Fruit fly (Drosophila melanogaster): ENCODE data around the gene Aduk.

Aduk gene

DNA sequence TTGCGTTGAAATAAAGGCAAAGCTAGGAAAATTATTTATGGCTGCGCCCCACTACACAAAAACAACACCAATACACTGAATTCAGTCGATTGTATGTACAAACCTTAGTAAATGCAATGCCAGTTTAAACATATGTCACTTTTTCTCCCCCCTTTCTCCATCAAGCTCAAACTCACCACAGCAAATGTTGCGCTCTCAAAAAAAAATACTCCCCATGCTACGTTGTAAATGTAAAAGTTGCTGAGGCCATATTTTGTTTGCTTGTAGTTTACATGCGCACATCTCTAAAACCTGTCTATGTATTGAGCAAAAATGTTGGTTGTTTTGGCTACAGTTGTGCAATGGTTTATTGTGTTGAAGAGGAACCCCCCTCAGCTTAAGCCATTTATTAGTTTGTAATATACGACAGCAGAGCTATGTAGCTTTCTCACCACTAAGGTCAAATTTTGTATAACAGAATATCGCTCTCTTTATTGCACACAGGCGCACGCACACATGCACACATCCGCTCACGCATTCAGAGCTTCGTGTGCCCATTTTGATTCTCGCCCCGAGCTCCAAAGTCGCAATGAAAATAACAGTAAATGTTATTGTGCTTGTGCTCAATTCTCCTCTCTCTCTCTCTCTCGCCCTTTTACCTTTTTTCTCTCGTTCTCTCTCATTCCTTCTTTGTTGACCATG is 18.2 kb upstream of the Aduk start:
- TF ChIP-seq usp (GFP tag; optimal IDR thresholded peaks at IDR 0.05) (no peak), CG8478 (optimal IDR thresholded peaks at IDR 0.05) (no peak), psq (optimal IDR thresholded peaks at IDR 0.05) (no peak), pan (optimal IDR thresholded peaks at IDR 0.05) (no peak), Dll (optimal IDR thresholded peaks at IDR 0.05) (no peak), EcR (GFP tag; optimal IDR thresholded peaks at IDR 0.05) (no peak)

DNA sequence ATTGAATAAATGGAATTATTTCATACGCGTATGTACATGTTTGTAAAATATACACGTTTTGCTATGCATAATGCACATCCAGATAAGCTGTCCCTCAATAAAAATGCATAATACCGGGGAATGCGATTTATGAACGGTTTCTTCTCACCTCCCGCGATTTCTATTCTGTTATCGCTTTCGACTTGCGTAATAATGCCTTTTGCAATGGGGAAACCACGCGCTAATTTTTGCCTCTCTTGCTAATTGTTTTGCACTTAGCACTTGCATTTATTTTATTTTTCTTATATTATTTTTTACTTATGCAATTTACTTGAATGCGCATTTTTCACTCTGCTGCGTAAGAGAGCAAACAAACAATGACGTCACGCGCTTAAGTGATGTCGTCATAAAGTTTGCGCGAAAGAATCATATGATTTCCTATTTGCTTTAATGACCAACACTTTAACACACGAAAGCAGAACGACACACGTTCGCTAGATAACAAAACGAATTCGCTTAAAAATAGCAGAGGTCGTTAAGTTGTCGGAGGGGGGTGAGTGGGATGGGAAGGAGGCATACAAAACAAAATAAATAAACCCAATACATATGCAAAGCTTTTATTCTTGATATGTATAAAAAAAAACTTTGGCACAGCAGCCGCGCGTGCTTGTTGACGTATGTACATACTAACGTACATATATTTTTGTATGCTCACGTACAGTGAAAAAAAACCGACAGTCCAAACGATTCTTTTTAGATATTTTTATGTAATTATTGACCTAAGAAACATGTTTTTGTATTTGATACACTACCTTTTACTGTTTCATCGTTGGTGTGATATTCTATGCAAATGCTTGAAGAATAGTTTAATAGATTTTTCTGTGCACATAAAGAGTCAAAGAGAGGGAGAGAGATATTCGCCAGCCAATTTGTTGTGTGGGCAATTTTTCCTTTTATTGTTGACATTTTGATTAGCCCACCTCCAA is 17.2 kb upstream of the Aduk start:
- TF ChIP-seq Dll (optimal IDR thresholded peaks at IDR 0.05) (no peak), psq (optimal IDR thresholded peaks at IDR 0.05) (no peak), EcR (GFP tag; optimal IDR thresholded peaks at IDR 0.05) (no peak), CG8478 (optimal IDR thresholded peaks at IDR 0.05) (no peak), usp (GFP tag; optimal IDR thresholded peaks at IDR 0.05) (no peak), pan (optimal IDR thresholded peaks at IDR 0.05) (no peak)

DNA sequence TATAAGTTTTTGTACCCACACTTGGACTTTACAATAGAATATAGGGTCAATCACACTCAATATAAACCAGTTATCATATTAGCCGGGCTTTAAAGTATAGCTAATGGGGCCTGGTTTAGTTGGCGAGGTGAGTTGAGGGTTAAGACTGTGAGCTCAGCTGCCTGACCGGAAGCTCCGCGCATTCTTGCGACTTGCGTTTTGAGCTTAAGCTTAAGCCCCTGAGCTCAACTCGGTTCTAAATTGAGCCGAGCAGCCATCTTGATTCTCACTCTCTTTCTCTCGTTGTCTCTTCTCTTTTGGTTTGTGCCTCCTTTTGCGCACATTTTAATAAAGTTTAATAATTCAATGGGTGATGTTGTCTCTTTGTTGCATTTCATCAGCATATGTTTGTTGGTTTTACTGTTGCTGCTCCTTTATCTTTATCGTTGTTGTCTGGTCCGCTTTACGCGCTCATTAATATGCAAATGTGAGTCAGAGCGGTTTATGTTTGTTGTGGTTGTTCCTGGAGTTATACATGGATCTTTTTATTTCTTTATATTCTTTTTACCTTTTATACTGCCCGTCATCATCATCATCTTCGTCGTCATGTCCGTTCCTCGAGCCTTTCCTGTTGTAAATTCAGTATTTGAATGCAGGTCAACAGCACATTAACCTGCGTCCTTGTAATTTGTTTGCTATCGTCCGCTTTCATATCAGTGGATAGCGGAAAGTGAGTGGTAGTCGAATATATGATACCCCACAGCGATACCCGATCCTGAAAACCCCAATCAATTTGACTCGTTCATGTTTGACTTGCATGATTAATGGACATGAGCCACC is 16.3 kb upstream of the Aduk start:
- TF ChIP-seq CG8478 (optimal IDR thresholded peaks at IDR 0.05) (no peak), pan (optimal IDR thresholded peaks at IDR 0.05) (peak; percentile 28)

DNA sequence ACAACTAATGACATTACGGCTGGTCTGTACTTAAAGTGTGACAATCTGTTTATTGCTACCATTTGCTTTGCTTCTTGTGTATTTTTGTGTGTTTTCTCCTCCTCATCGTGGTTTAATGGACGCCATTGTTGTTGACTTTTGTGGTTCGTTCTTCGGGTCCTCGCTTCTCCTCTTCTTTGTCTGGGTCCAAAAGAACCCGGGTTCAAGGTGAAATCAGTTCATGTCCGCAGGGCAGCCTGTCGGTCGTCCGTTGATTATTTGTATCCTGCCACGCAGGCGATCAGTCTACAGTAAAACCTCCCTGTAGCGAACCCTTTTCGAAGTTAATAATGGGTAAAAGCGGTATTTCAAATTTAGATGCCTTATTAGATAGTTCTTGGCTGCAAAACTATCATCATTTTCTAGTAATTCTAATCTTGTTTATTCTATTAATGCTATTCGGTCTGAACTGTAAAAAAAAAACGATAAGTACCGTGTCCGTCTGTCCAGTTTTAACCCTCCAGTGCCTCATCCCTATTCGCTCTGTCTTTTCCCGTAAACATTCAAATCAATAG is 14.8 kb upstream of the Aduk start:
- TF ChIP-seq EcR (GFP tag; optimal IDR thresholded peaks at IDR 0.05), result no peak
- TF ChIP-seq pan (optimal IDR thresholded peaks at IDR 0.05), result no peak
- TF ChIP-seq CG8478 (optimal IDR thresholded peaks at IDR 0.05), result no peak
- TF ChIP-seq psq (optimal IDR thresholded peaks at IDR 0.05), result no peak
- no peak for TF ChIP-seq Dll (optimal IDR thresholded peaks at IDR 0.05)
- no peak for TF ChIP-seq usp (GFP tag; optimal IDR thresholded peaks at IDR 0.05)

DNA sequence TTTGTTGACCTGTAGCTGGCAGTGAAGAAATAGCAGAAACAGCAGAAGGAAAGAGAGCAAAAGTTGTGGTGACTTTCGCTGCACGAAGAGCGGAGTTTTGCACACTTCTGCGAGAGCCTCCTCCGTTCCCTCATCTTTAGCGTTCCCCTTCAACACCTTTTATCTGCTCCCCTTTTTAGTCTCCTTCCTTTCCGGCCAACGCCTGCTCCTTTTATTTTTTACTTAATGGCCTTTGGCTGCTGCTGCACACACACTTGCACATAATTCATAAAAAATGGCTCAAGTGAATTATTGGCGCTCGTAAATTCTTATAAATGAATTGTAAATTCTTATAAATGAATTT is 13.8 kb upstream of the Aduk start:
- TF ChIP-seq CG8478 (optimal IDR thresholded peaks at IDR 0.05) (no peak), EcR (GFP tag; optimal IDR thresholded peaks at IDR 0.05) (no peak), pan (optimal IDR thresholded peaks at IDR 0.05) (no peak), Dll (optimal IDR thresholded peaks at IDR 0.05) (no peak), psq (optimal IDR thresholded peaks at IDR 0.05) (no peak), usp (GFP tag; optimal IDR thresholded peaks at IDR 0.05) (no peak)

DNA sequence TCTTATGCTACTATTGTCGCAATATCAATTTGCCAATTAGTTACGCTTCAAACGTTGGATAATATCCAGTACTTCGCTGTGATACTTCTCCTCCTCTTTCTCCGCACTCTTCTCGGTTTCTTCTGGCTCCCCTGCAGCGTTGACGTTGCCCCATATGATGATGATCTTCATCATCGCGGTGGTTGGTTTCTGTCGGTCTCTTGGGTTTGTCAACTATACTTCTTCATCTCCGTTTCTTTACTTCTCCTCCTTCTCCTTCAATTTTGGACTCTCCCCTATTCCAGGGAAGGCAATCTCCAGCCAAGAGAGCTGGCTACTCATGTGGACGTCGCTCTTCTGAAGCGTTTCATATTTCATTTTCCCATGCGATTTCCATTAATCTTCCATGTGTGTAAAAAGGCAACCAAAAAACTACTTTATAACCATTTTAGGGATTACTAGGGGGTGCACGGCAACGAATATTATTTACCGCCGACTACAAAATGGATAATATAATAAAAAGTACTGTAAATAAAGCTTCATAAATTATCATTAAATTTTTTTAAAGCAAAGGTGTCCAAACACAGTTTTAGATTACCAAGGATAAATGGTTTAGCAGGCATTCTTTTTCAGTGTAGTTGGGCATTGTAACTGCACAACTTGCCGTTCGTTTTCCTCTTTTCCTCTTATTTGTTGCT is 13.3 kb upstream of the Aduk start:
- TF ChIP-seq CG8478 (optimal IDR thresholded peaks at IDR 0.05) (no peak), EcR (GFP tag; optimal IDR thresholded peaks at IDR 0.05) (no peak), pan (optimal IDR thresholded peaks at IDR 0.05) (no peak), psq (optimal IDR thresholded peaks at IDR 0.05) (no peak), Dll (optimal IDR thresholded peaks at IDR 0.05) (no peak), usp (GFP tag; optimal IDR thresholded peaks at IDR 0.05) (no peak)

DNA sequence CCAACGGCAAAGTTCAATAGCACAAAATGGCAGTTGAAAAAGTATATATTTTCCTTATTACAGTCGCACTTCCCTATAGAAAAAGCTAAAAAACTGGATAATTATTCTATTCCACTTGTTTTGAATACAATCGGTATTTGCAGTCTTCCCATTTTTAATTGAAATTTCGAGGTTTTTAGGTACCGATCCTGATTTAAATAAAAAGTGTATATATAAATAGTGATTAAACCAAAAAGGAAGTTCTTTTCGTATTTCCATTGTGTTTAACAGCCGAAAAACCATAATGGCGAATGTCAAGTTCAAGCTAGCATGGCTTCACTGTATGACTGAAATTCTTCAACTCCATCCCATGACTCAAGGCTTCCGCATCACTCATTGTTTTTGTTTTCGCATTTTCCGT is 12.0 kb upstream of the Aduk start:
- no peak for TF ChIP-seq Dll (optimal IDR thresholded peaks at IDR 0.05)
- no peak for TF ChIP-seq psq (optimal IDR thresholded peaks at IDR 0.05)
- no peak for TF ChIP-seq pan (optimal IDR thresholded peaks at IDR 0.05)
- TF ChIP-seq CG8478 (optimal IDR thresholded peaks at IDR 0.05), result no peak
- no peak for TF ChIP-seq usp (GFP tag; optimal IDR thresholded peaks at IDR 0.05)
- TF ChIP-seq EcR (GFP tag; optimal IDR thresholded peaks at IDR 0.05), result no peak

DNA sequence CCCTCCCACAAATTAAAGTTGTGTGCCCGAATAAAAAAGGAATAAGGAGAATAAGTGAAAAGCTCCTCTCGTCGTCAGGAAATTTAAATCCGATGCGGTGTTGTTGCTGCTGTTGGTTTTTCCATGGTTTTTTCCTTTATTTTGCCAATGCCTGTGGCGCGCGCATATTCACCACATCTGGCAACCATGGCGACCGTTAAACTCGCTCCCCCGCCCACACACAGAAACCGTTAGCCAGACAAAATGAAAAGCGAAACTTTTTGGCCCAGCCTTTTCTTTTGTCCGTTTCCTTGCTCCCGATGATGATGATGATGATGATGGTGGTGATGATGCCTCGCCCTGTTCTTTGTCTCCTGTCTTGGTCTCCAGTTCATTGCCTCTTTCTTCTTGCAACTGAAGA is 11.4 kb upstream of the Aduk start:
- TF ChIP-seq EcR (GFP tag; optimal IDR thresholded peaks at IDR 0.05) (peak in 1 of 2 experiments; percentile 4), Dll (optimal IDR thresholded peaks at IDR 0.05) (no peak)

DNA sequence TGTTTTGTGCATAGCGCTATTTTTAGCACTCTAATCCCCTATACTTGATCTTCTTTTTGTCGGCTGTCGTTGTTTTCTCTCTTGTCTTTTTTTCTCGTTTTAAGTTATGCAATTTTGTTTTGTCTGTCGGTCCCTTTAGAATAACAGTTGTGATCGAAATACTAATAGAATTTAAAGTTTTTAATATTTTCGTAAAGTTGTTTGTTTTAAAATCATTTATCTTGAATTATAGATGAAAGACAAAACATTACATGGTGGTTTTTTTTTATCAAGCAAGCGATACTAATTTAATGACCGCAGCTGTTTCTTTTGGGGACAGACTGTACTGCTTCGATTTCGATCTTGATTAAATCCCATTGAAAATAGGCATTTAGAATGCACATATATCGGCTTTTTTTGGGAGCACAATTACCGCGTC is 10.3 kb upstream of the Aduk start:
- TF ChIP-seq EcR (GFP tag; optimal IDR thresholded peaks at IDR 0.05) (no peak), psq (optimal IDR thresholded peaks at IDR 0.05) (no peak), pan (optimal IDR thresholded peaks at IDR 0.05) (no peak), CG8478 (optimal IDR thresholded peaks at IDR 0.05) (no peak), usp (GFP tag; optimal IDR thresholded peaks at IDR 0.05) (no peak), Dll (optimal IDR thresholded peaks at IDR 0.05) (no peak)

DNA sequence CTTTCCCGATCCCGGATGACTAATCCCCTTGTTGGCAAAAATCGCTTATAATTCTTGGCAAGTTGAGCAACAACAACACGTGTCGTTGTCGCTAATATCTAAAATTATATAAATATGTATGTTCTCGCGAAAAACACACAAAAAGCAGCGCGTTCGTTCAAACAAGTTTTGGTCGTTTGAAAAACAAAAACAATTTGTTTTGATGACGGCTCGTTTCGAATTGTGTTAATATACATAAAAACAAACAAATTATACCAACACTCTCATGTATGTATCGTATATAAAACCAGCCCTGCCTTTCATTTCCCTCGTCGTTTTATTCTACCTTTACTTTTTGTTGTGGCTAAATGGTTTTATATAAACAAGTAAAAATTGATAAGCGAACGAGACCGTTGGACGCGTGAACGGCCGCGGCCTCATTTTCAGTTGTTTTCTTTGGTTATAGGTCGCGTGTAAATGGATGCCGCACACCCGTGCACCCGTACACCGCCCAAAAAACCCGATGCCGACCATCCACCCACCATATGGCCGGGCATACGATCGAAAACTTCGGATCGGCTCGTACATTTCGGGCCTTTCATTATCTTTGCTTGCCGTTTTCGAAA is 9.8 kb upstream of the Aduk start:
- TF ChIP-seq pan (optimal IDR thresholded peaks at IDR 0.05), result peak; percentile 20
- no peak for TF ChIP-seq EcR (GFP tag; optimal IDR thresholded peaks at IDR 0.05)

DNA sequence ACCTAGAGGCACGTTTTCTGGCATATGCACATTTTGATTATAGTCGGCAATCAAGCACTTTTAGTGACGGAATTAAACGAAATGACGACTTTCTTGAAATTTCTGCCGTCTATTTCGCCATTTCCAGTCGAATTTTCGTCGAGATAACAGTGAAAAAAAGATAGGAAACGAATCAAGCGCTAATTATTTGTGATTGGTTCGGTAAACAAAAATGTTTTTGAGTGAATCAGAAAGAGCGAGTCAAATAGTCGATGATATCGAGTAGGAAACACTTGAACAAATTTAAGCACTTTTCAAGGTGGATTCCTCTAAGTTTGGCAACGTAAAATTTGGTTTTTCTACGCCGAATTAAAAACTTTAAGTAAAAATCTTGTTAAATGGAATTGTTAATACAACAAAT is 9.1 kb upstream of the Aduk start:
- TF ChIP-seq pan (optimal IDR thresholded peaks at IDR 0.05), result no peak
- TF ChIP-seq CG8478 (optimal IDR thresholded peaks at IDR 0.05), result no peak
